Worm (Caenorhabditis elegans) whole organism, L4 larva: Measurements from ENCODE around the gene F58B6.1.
"Not testable (repeated sequence)": the region's sequence is repeated elsewhere in the genome, so short reads cannot be mapped to it uniquely, and the experiment has no call there.

Experiments used
- Y105C5A.15 ChIP-seq: fragments of 200-800 bp; sonication (Bioruptor generic); IDR thresholded peaks from 2 replicates; pipeline ENCODE4 v1.3.6; 2022; ENCODE audit warnings: missing genetic modification characterization, missing compliant biosample characterization
- ama-1 ChIP-seq: fragments of 150-350 bp; optimal IDR thresholded peaks from 2 replicates; lab custom pipeline; 2014; ENCODE audit warnings: inconsistent platforms, mixed read lengths
- dve-1 ChIP-seq: sonication (generic microtip); optimal IDR thresholded peaks from 2 replicates; lab custom pipeline; 2017; ENCODE audit warnings: antibody characterized with exemption, mild to moderate bottlenecking, missing genetic modification characterization, missing compliant biosample characterization; ENCODE audit not compliant: insufficient read depth
- lir-3 ChIP-seq: sonication (generic microtip); optimal IDR thresholded peaks from 2 replicates; lab custom pipeline; 2016; ENCODE audit warnings: mild to moderate bottlenecking, missing genetic modification characterization, missing compliant biosample characterization
- mep-1 ChIP-seq: fragments of 150-350 bp; sonication (generic microtip); optimal IDR thresholded peaks from 3 replicates; lab custom pipeline; 2014; ENCODE audit warnings: missing biosample characterization, missing genetic modification characterization
- nhr-11 ChIP-seq: fragments of 150-350 bp; optimal IDR thresholded peaks from 2 replicates; lab custom pipeline; 2014; ENCODE audit warnings: missing biosample characterization, missing genetic modification characterization
- nhr-25 ChIP-seq: sonication (generic microtip); optimal IDR thresholded peaks from 2 replicates; lab custom pipeline; 2017; ENCODE audit warnings: missing genetic modification characterization, mild to moderate bottlenecking, missing compliant biosample characterization, antibody characterized with exemption, moderate library complexity, borderline replicate concordance; ENCODE audit not compliant: insufficient read depth
- nhr-28 ChIP-seq: fragments of 150-350 bp; optimal IDR thresholded peaks from 2 replicates; lab custom pipeline; 2014; ENCODE audit warnings: missing biosample characterization, missing genetic modification characterization
- unc-39 ChIP-seq: sonication (generic microtip); optimal IDR thresholded peaks from 2 replicates; lab custom pipeline; 2017; ENCODE audit warnings: missing biosample characterization, missing genetic modification characterization

DNA sequence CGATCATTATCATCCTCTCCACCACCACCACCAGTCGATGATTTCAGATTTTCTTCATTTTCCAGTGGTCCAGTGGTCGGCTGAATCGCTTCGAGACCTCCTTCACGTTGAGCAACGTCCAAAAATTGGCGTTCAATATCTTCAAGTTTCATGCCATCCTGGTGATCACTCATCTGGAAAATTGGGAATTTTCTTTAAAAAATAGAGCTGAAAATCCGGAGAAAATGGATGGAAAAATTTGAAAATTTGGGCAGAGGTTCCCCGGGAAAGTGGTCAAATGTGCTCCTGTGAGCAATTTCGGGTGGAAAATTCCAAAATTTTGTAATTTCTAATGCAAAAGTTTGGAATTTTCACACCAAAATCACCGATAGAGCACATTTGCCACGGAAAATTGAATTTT is 39.3 kb downstream of the F58B6.1 start, which contains the start of gene uaf-1:
- not testable (repeated sequence) for TF ChIP-seq Y105C5A.15; unc-39; lir-3 (tag; lab: Kevin White, UChicago); nhr-11 (tag; lab: Kevin White, UChicago); nhr-25; dve-1 (tag; lab: Kevin White, UChicago); nhr-28 (tag; lab: Kevin White, UChicago); mep-1; ama-1
